Fruit fly (Drosophila melanogaster) whole organism, wandering third instar larva: ENCODE results near the gene AGO2.

Source experiments
- CG32264 ChIP-seq: fragments of 200-800 bp; sonication (Bioruptor generic); optimal IDR thresholded peaks from 2 replicates; lab custom pipeline; 2016; ENCODE audit warnings: missing biosample characterization, missing genetic modification characterization
- CG9705 ChIP-seq: fragments of 200-800 bp; sonication (Bioruptor generic); optimal IDR thresholded peaks from 2 replicates; lab custom pipeline; 2018; ENCODE audit warnings: missing biosample characterization, mild to moderate bottlenecking, missing genetic modification characterization
- CrebA ChIP-seq: fragments of 200-800 bp; sonication (Bioruptor generic); optimal IDR thresholded peaks from 2 replicates; lab custom pipeline; 2016; ENCODE audit warnings: missing biosample characterization, mild to moderate bottlenecking, missing genetic modification characterization, borderline replicate concordance
- Dif ChIP-seq: fragments of 200-275, 200-300 bp; sonication (Bioruptor generic); optimal IDR thresholded peaks from 2 replicates; lab custom pipeline; 2018; ENCODE audit warnings: missing biosample characterization, missing genetic modification characterization; ENCODE audit not compliant: partially characterized antibody
- GATAd ChIP-seq: sonication (Bioruptor generic); optimal IDR thresholded peaks from 2 replicates; lab custom pipeline; 2016; ENCODE audit warnings: missing biosample characterization, missing genetic modification characterization
- HLH106 ChIP-seq: fragments of 200-800 bp; optimal IDR thresholded peaks from 3 replicates; lab custom pipeline; 2019; ENCODE audit warnings: missing biosample characterization, mild to moderate bottlenecking, missing genetic modification characterization, moderate library complexity
- Hnf4 ChIP-seq: fragments of 200-800 bp; sonication (Bioruptor generic); optimal IDR thresholded peaks from 2 replicates; lab custom pipeline; 2016; ENCODE audit warnings: missing biosample characterization, mild to moderate bottlenecking, missing genetic modification characterization
- Hr78 ChIP-seq: fragments of >200 bp; optimal IDR thresholded peaks from 2 replicates; lab custom pipeline; 2017; ENCODE audit warnings: missing biosample characterization, missing genetic modification characterization
- Hr83 ChIP-seq: fragments of 200-300 bp; sonication (Bioruptor generic); optimal IDR thresholded peaks from 2 replicates; lab custom pipeline; 2016; ENCODE audit warnings: missing biosample characterization, mild to moderate bottlenecking, missing genetic modification characterization, moderate library complexity; ENCODE audit not compliant: poor library complexity, severe bottlenecking
- Mio ChIP-seq: sonication (Bioruptor generic); optimal IDR thresholded peaks from 2 replicates; lab custom pipeline; 2016; ENCODE audit warnings: missing biosample characterization, missing genetic modification characterization
- N ChIP-seq: fragments of >200 bp; optimal IDR thresholded peaks from 2 replicates; lab custom pipeline; 2018; ENCODE audit warnings: missing biosample characterization, missing external identifiers, missing genetic modification characterization
- OdsH ChIP-seq: fragments of 200-800 bp; sonication (Bioruptor generic); optimal IDR thresholded peaks from 2 replicates; lab custom pipeline; 2016; ENCODE audit warnings: missing biosample characterization, mild to moderate bottlenecking, missing genetic modification characterization
- Rel ChIP-seq, 2 experiments: fragments of 200-800 bp; sonication (Bioruptor generic) in 1 of 2; optimal IDR thresholded peaks; 2 replicates in 1 of 2; 3 replicates in 1 of 2; lab custom pipeline; 2016 to 2019; ENCODE audit warnings: mild to moderate bottlenecking in 2 of 2, missing biosample characterization in 2 of 2, missing genetic modification characterization in 2 of 2, moderate library complexity in 1 of 2
- Sp1 ChIP-seq: fragments of 200-800 bp; sonication (Bioruptor generic); optimal IDR thresholded peaks from 3 replicates; lab custom pipeline; 2019; ENCODE audit warnings: missing biosample characterization, mild to moderate bottlenecking, missing genetic modification characterization, moderate library complexity
- Vsx2 ChIP-seq: fragments of 200-300, 225-300 bp; sonication (Bioruptor generic); optimal IDR thresholded peaks from 2 replicates; lab custom pipeline; 2018; ENCODE audit warnings: missing biosample characterization, missing genetic modification characterization; ENCODE audit not compliant: partially characterized antibody
- br ChIP-seq: fragments of 200-800 bp; sonication (Bioruptor generic); optimal IDR thresholded peaks from 2 replicates; lab custom pipeline; 2016; ENCODE audit warnings: missing biosample characterization, missing genetic modification characterization
- brk ChIP-seq: fragments of 200-800 bp; sonication (Bioruptor generic); optimal IDR thresholded peaks from 2 replicates; lab custom pipeline; 2016; ENCODE audit warnings: missing biosample characterization, mild to moderate bottlenecking, missing genetic modification characterization
- dl ChIP-seq, 2 experiments: fragments of 175-275, 200-275 bp in 1 of 2; fragments of 200-275 bp in 1 of 2; sonication (Bioruptor generic); optimal IDR thresholded peaks; lab custom pipeline; 2018; ENCODE audit warnings: mild to moderate bottlenecking in 2 of 2, missing biosample characterization in 2 of 2, missing genetic modification characterization in 2 of 2, moderate library complexity in 2 of 2; ENCODE audit not compliant: partially characterized antibody in 2 of 2, insufficient read depth in 1 of 2
- dmrt93B ChIP-seq: fragments of 200-800 bp; sonication (Bioruptor generic); optimal IDR thresholded peaks from 2 replicates; lab custom pipeline; 2018; ENCODE audit warnings: missing biosample characterization, mild to moderate bottlenecking, missing genetic modification characterization
- dsf ChIP-seq: sonication (Bioruptor generic); optimal IDR thresholded peaks from 2 replicates; lab custom pipeline; 2016; ENCODE audit warnings: missing biosample characterization, missing genetic modification characterization, borderline replicate concordance
- ey ChIP-seq: fragments of 200-800 bp; sonication (Bioruptor generic); optimal IDR thresholded peaks from 2 replicates; lab custom pipeline; 2016; ENCODE audit warnings: missing biosample characterization, missing genetic modification characterization
- foxo ChIP-seq, 2 experiments: fragments of 200-800 bp; sonication (Bioruptor generic); optimal IDR thresholded peaks; 2 replicates in 1 of 2; 3 replicates in 1 of 2; lab custom pipeline; 2016 to 2017; ENCODE audit warnings: missing biosample characterization in 2 of 2, missing genetic modification characterization in 2 of 2
- fru ChIP-seq: fragments of 200-800 bp; sonication (Bioruptor generic); optimal IDR thresholded peaks from 3 replicates; lab custom pipeline; 2016; ENCODE audit warnings: missing biosample characterization, mild to moderate bottlenecking, missing genetic modification characterization
- h ChIP-seq: fragments of 200-800 bp; sonication (Bioruptor generic); optimal IDR thresholded peaks from 3 replicates; lab custom pipeline; 2016; ENCODE audit warnings: missing biosample characterization, mild to moderate bottlenecking, missing genetic modification characterization
- pan ChIP-seq: fragments of >200 bp; optimal IDR thresholded peaks from 2 replicates; lab custom pipeline; 2017
- psq ChIP-seq: fragments of 200-800 bp; sonication (Bioruptor generic); optimal IDR thresholded peaks from 3 replicates; lab custom pipeline; 2017; ENCODE audit warnings: missing biosample characterization, mild to moderate bottlenecking, missing genetic modification characterization, moderate library complexity
- rgr ChIP-seq: fragments of 200-800 bp; sonication (Bioruptor generic); optimal IDR thresholded peaks from 3 replicates; lab custom pipeline; 2016; ENCODE audit warnings: missing biosample characterization, mild to moderate bottlenecking, missing genetic modification characterization
- sage ChIP-seq: fragments of 200-800 bp; sonication (Bioruptor generic); optimal IDR thresholded peaks from 2 replicates; lab custom pipeline; 2016; ENCODE audit warnings: missing biosample characterization, mild to moderate bottlenecking, missing genetic modification characterization
- sv ChIP-seq: fragments of 200-800 bp; sonication (Bioruptor generic); optimal IDR thresholded peaks from 3 replicates; lab custom pipeline; 2016; ENCODE audit warnings: missing biosample characterization, missing genetic modification characterization
- woc ChIP-seq: sonication (Bioruptor generic); optimal IDR thresholded peaks from 2 replicates; lab custom pipeline; 2016; ENCODE audit warnings: missing biosample characterization, mild to moderate bottlenecking, missing genetic modification characterization

AGO2 gene

DNA sequence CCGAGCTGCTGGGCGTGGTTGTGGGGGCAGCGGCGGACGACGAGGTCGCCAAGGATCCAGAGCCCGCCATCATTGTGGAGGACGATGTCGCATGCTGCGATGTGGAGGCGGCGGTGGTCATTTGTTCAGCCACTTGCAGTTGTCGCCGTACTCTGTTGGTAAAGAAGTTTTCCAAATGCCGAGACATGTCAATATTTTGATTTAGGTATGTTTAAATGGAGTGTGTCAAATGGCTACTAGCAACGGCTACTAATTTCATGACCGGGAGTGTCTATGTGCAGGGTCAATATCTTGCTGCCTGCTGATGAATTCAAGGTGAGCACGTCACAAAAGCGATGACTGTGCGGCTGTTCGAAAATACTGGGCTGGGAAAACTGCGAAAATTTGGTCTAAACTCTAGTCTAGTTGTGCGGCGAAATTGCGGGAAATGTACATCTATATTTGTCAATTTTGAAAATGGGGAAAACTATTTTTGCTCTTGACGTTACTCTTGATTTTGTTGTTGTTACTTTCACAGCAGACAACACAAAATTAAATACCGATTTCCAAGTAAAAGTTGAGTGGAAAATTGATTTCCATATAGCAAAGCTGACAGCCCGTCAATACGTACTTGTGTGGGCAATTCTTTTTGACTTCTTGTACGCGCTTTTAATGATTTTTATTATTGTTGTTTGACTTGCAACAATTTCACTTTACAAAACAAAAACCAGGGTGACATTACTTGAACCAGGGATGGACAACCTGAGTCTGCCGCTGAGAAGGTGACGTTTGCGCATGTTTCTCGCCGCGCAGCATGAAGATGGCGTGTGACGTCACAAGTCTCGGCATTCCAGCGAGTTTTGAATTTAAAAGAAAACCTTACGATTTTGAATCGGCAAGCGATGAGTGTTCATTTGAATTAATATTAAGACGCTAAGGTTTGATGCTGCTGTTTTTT lies 33.8 kb downstream of the AGO2 start, which contains the start of gene CG7656 (continued):
- peak; percentile 94 for TF ChIP-seq Hr83 (GFP tag; lab: Kevin White, UChicago)
- TF ChIP-seq woc, result peak; percentile 92

DNA sequence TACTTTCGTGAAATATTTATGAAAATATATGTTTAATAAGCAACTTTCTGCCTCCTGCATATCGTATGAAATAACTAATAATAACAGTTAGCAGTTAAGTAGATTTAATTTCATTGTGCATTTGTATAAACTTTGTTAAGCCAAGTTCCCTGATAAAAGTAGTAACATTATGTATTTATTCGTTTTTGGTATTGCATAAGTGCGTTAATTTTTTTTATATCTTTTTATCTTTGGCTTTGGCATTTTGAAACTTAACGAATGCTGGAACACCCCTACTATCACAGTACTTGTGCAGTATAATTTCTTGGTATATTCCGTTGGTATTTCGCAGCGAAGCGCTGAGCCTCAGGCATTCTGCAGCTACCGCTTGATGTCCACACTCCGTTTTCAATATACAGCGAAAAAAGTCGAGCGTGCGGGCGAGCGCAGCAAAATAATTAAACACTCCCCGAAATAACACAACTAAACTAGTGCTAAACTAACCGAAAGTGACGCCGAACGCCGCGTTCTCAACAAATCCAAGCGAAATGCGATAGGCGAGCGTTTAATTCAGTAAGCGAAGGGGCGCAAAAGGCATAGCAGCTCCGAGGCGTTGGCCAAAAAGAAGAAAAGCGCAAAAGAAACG lies 34.7 kb downstream of the AGO2 start, which contains the start of gene RhoGAP71E:
TSS of gene RhoGAP71E (plus strand) at position 347 of the 625 bp plus-strand sequence.
- peak; percentile 5 for TF ChIP-seq woc
- no peak for TF ChIP-seq dl (GFP tag; optimal IDR thresholded peaks at IDR 0.05; lab: Kevin White, UChicago; ENCODE audit: insufficient read depth in 1 of 2, partially characterized antibody in 2 of 2)
- TF ChIP-seq br, result peak; percentile 44
- TF ChIP-seq Mio (GFP tag; lab: Kevin White, UChicago), result no peak
- TF ChIP-seq Sp1 (GFP tag; lab: Kevin White, UChicago), result peak; percentile 57
- TF ChIP-seq psq (GFP tag; lab: Kevin White, UChicago), result peak; percentile 97
- TF ChIP-seq fru, result no peak
- no peak for TF ChIP-seq GATAd (GFP tag; lab: Kevin White, UChicago)
- no peak for TF ChIP-seq Rel (GFP tag; optimal IDR thresholded peaks at IDR 0.05; lab: Kevin White, UChicago)
- peak; percentile 50 for TF ChIP-seq Rel (tag; optimal IDR thresholded peaks at IDR 0.05; lab: Kevin White, UChicago)
- no peak for TF ChIP-seq Vsx2 (GFP tag; lab: Kevin White, UChicago)
- TF ChIP-seq CG32264 (GFP tag; lab: Kevin White, UChicago), result no peak
- peak; percentile 57 for TF ChIP-seq rgr (GFP tag; lab: Kevin White, UChicago)
- peak; percentile 23 for TF ChIP-seq Hnf4
- TF ChIP-seq h (GFP tag; lab: Kevin White, UChicago), result peak; percentile 19
- TF ChIP-seq OdsH (GFP tag; lab: Kevin White, UChicago), result peak; percentile 36
- peak; percentile 44 for TF ChIP-seq Hr83 (GFP tag; lab: Kevin White, UChicago)
- peak in 1 of 2 experiments; percentile 44 for TF ChIP-seq foxo (GFP tag; optimal IDR thresholded peaks at IDR 0.05; lab: Kevin White, UChicago)
- TF ChIP-seq HLH106 (tag; lab: Kevin White, UChicago), result peak; percentile 55

DNA sequence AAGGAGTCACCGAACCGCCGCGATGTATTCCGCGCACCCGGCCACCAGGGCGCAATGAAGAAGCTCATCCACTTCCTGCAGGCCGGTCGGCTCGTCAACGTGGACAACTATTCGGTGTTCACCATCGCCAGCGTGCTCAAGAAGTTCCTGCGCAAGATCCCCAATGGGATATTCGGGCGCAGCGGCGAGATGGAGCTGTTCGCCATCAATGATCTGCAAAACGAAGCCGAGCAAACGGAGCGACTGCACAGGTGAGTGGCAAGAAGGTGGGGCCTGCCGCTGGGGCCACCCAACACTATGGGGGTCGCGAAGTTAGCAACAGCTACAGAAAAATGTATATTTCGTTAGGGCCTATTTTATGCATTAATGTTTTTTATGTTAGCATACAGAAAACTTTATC lies 35.8 kb downstream of the AGO2 start:
- no peak for TF ChIP-seq Hr78
- no peak for TF ChIP-seq Rel (GFP tag; optimal IDR thresholded peaks at IDR 0.05; lab: Kevin White, UChicago)
- TF ChIP-seq Rel (tag; optimal IDR thresholded peaks at IDR 0.05; lab: Kevin White, UChicago), result no peak
- TF ChIP-seq dmrt93B (GFP tag; lab: Kevin White, UChicago), result no peak
- no peak for TF ChIP-seq sage (GFP tag; lab: Kevin White, UChicago)
- TF ChIP-seq pan (lab: Kevin White, UChicago), result no peak
- no peak for TF ChIP-seq br
- TF ChIP-seq sv (GFP tag; lab: Kevin White, UChicago), result no peak
- TF ChIP-seq dsf (GFP tag; lab: Kevin White, UChicago), result no peak

DNA sequence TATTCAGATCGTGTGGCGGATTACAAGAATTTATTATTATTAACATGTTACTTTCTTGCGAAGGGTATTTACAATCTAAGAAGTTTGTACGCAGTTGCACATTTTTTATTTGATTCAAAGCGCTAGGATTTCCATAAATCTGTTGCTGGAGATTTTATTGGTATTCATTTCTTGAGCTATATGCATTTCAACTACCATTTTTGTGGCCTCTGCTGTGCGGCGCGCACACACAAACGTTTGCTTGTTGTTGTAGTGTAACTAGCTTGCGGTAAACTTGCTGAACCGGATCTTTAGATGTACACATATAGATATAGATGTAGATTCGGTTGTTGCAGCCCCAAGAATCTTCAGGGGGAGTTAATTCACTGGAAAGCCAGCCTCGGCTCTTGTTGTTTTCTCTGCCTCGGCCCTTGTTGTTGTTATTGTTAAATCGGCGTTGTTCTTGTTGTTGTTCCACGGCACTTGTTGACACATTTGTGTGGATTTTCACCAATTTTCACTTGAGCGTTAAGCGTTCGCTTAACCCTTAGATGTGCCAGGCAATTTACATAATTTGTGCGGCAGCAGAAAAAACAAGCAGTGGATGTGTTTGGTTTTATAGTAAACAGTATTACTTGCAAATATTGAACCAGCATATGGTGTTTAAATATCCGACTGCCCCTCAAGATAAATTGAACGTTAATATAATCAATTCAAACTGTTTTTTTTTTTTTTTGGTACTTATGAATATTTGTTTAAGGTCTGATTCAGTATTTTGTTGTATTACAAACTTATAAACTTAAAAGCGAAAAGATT lies 37.1 kb downstream of the AGO2 start:
- TF ChIP-seq pan (lab: Kevin White, UChicago) (no peak), Rel (GFP tag; optimal IDR thresholded peaks at IDR 0.05; lab: Kevin White, UChicago) (no peak), Rel (tag; optimal IDR thresholded peaks at IDR 0.05; lab: Kevin White, UChicago) (no peak), CrebA (GFP tag; lab: Kevin White, UChicago) (no peak), Dif (GFP tag; lab: Kevin White, UChicago) (no peak), ey (no peak), N (GFP tag; lab: Kevin White, UChicago) (no peak), dl (GFP tag; optimal IDR thresholded peaks at IDR 0.05; lab: Kevin White, UChicago; ENCODE audit: insufficient read depth in 1 of 2, partially characterized antibody in 2 of 2) (no peak), foxo (GFP tag; optimal IDR thresholded peaks at IDR 0.05; lab: Kevin White, UChicago) (no peak), CG9705 (no peak), brk (no peak), br (no peak)
- TF ChIP-seq, all 38 proteins: peak for 0
